Fruit fly (Drosophila melanogaster) whole organism, embryonic: ENCODE results near the gene AGO2.
A peak's percentile ranks its signal among the peaks of the same experiment; 100 is the strongest.

ENCODE experiments used
- Adf1 ChIP-seq: fragments of 200-800 bp; sonication (Bioruptor generic); IDR thresholded peaks from 2 replicates; pipeline ENCODE4 v1.3.6; 2022; ENCODE audit warnings: missing biosample characterization, missing genetic modification characterization
- Aef1 ChIP-seq: fragments of 200-800 bp; sonication (Bioruptor generic); IDR thresholded peaks from 3 replicates; pipeline ENCODE4 v1.3.6; 2022; ENCODE audit warnings: missing biosample characterization, missing genetic modification characterization
- BEAF-32 ChIP-seq: fragments of 200-800 bp; sonication (Bioruptor generic); optimal IDR thresholded peaks from 3 replicates; lab custom pipeline; 2017; ENCODE audit warnings: missing biosample characterization, missing genetic modification characterization, mild to moderate bottlenecking, moderate library complexity, missing genetic modification reagents
- Bgb ChIP-seq: fragments of 200-800 bp; sonication (Bioruptor generic); IDR thresholded peaks from 2 replicates; pipeline ENCODE4 v1.3.6; 2022; ENCODE audit warnings: missing biosample characterization, missing genetic modification characterization; ENCODE audit not compliant: partially characterized antibody
- CG10147 ChIP-seq: fragments of 200-800 bp; sonication (Bioruptor generic); optimal IDR thresholded peaks from 2 replicates; lab custom pipeline; 2019; ENCODE audit warnings: missing biosample characterization, mild to moderate bottlenecking, missing genetic modification characterization, moderate library complexity
- CG11695 ChIP-seq: fragments of 200-800 bp; sonication (Bioruptor generic); IDR thresholded peaks from 3 replicates; pipeline ENCODE4 v1.3.6; 2022; ENCODE audit warnings: missing biosample characterization, missing genetic modification characterization
- CG12299 ChIP-seq: fragments of 200-800 bp; sonication (Bioruptor generic); optimal IDR thresholded peaks from 2 replicates; lab custom pipeline; 2018; ENCODE audit warnings: missing biosample characterization, mild to moderate bottlenecking, missing genetic modification characterization
- CG12659 ChIP-seq: fragments of 200-800 bp; sonication (Bioruptor generic); optimal IDR thresholded peaks from 3 replicates; lab custom pipeline; 2017; ENCODE audit warnings: mild to moderate bottlenecking, missing biosample characterization, missing genetic modification reagents, missing genetic modification characterization
- CG13287 ChIP-seq: fragments of 200-800 bp; sonication (Bioruptor generic); IDR thresholded peaks from 2 replicates; pipeline ENCODE4 v1.3.6; 2022; ENCODE audit warnings: missing biosample characterization, missing genetic modification characterization; ENCODE audit not compliant: partially characterized antibody
- CG14050 ChIP-seq: fragments of 200-800 bp; sonication (Bioruptor generic); IDR thresholded peaks from 3 replicates; pipeline ENCODE4 v1.3.6; 2022; ENCODE audit warnings: missing biosample characterization, missing genetic modification characterization
- CG14441 ChIP-seq: fragments of 200-800 bp; sonication (Bioruptor generic); IDR thresholded peaks from 2 replicates; pipeline ENCODE4 v1.3.6; 2022; ENCODE audit warnings: missing biosample characterization, missing genetic modification characterization
- CG15514 ChIP-seq: fragments of 200-800 bp; sonication (Bioruptor generic); optimal IDR thresholded peaks from 3 replicates; lab custom pipeline; 2017; ENCODE audit warnings: missing biosample characterization, missing genetic modification characterization, mild to moderate bottlenecking, moderate library complexity, missing genetic modification reagents
- CG15696 ChIP-seq: fragments of 200-800 bp; sonication (Bioruptor generic); optimal IDR thresholded peaks from 2 replicates; lab custom pipeline; 2019; ENCODE audit warnings: missing biosample characterization, mild to moderate bottlenecking, missing genetic modification characterization, moderate library complexity
- CG16813 ChIP-seq: fragments of 200-800 bp; sonication (Bioruptor generic); IDR thresholded peaks from 3 replicates; pipeline ENCODE4 v1.3.6; 2022; ENCODE audit warnings: missing biosample characterization, missing genetic modification characterization; ENCODE audit not compliant: partially characterized antibody
- CG17359 ChIP-seq: fragments of 200-800 bp; sonication (Bioruptor generic); optimal IDR thresholded peaks from 3 replicates; lab custom pipeline; 2018; ENCODE audit warnings: missing biosample characterization, mild to moderate bottlenecking, missing genetic modification characterization, moderate library complexity
- CG2129 ChIP-seq: fragments of 200-800 bp; sonication (Bioruptor generic); IDR thresholded peaks from 2 replicates; pipeline ENCODE4 v1.3.6; 2022; ENCODE audit warnings: missing biosample characterization, missing genetic modification characterization; ENCODE audit not compliant: partially characterized antibody
- CG30020 ChIP-seq: fragments of 200-800 bp; optimal IDR thresholded peaks from 2 replicates; lab custom pipeline; 2019; ENCODE audit warnings: missing biosample characterization, mild to moderate bottlenecking, missing genetic modification characterization, moderate library complexity
- CG3065 ChIP-seq: fragments of 200-800 bp; sonication (Bioruptor generic); optimal IDR thresholded peaks from 2 replicates; lab custom pipeline; 2016; ENCODE audit warnings: missing biosample characterization, missing genetic modification characterization
- CG34422 ChIP-seq: fragments of 200-800 bp; sonication (Bioruptor generic); IDR thresholded peaks from 3 replicates; pipeline ENCODE4 v1.3.6; 2022; ENCODE audit warnings: missing biosample characterization, missing genetic modification characterization
- CG4617 ChIP-seq: fragments of 200-800 bp; sonication (Bioruptor generic); optimal IDR thresholded peaks from 3 replicates; lab custom pipeline; 2016; ENCODE audit warnings: missing biosample characterization, missing genetic modification characterization, borderline replicate concordance
- CG5180 ChIP-seq: fragments of 200-800 bp; sonication (Bioruptor generic); optimal IDR thresholded peaks from 3 replicates; lab custom pipeline; 2017; ENCODE audit warnings: missing biosample characterization, missing genetic modification characterization, mild to moderate bottlenecking, moderate library complexity, missing genetic modification reagents
- CrebB ChIP-seq: fragments of 200-800 bp; sonication (Bioruptor generic); optimal IDR thresholded peaks from 3 replicates; lab custom pipeline; 2018; ENCODE audit warnings: missing biosample characterization, mild to moderate bottlenecking, missing genetic modification characterization
- Doc3 ChIP-seq: fragments of 200-800 bp; sonication (Bioruptor generic); IDR thresholded peaks from 3 replicates; pipeline ENCODE4 v1.3.6; 2022; ENCODE audit warnings: missing biosample characterization, missing genetic modification characterization; ENCODE audit not compliant: partially characterized antibody
- Dref ChIP-seq: fragments of 200-800 bp; sonication (Bioruptor generic); IDR thresholded peaks from 2 replicates; pipeline ENCODE4 v1.3.6; 2022; ENCODE audit warnings: missing biosample characterization, missing genetic modification characterization
- Drgx ChIP-seq: fragments of 200-800 bp; sonication (Bioruptor generic); IDR thresholded peaks from 2 replicates; pipeline ENCODE4 v1.3.6; 2022; ENCODE audit warnings: missing biosample characterization, missing genetic modification characterization
- HLH4C ChIP-seq: fragments of 200-800 bp; sonication (Bioruptor generic); IDR thresholded peaks from 3 replicates; pipeline ENCODE4 v1.3.6; 2022; ENCODE audit warnings: missing biosample characterization, missing genetic modification characterization; ENCODE audit not compliant: partially characterized antibody
- HLHmδ ChIP-seq: fragments of 200-800 bp; sonication (Bioruptor generic); optimal IDR thresholded peaks from 2 replicates; lab custom pipeline; 2018; ENCODE audit warnings: missing biosample characterization, mild to moderate bottlenecking, missing genetic modification characterization, moderate library complexity
- Hmx ChIP-seq: fragments of 200-800 bp; sonication (Bioruptor generic); optimal IDR thresholded peaks from 2 replicates; lab custom pipeline; 2016; ENCODE audit warnings: missing biosample characterization, missing genetic modification characterization
- Med ChIP-seq: fragments of 200-800 bp; sonication (Bioruptor generic); peaks from one replicate; lab custom pipeline; 2016; ENCODE audit warnings: missing biosample characterization, missing genetic modification characterization, mild to moderate bottlenecking, inconsistent platforms, moderate library complexity
- Nf-YC ChIP-seq: fragments of 200-800 bp; optimal IDR thresholded peaks from 3 replicates; lab custom pipeline; 2019; ENCODE audit warnings: missing biosample characterization, mild to moderate bottlenecking, missing genetic modification characterization, moderate library complexity
- Pdp1 ChIP-seq, 2 experiments: fragments of 200-800 bp; sonication (Bioruptor generic); optimal IDR thresholded peaks; 3 replicates each; lab custom pipeline; 2016; ENCODE audit warnings: missing biosample characterization in 2 of 2, missing genetic modification characterization in 2 of 2, mild to moderate bottlenecking in 1 of 2, moderate library complexity in 1 of 2
- Scr ChIP-seq: fragments of 200-800 bp; sonication (Bioruptor generic); IDR thresholded peaks from 2 replicates; pipeline ENCODE4 v1.3.6; 2022; ENCODE audit warnings: missing biosample characterization, missing genetic modification characterization; ENCODE audit not compliant: partially characterized antibody
- YL-1 ChIP-seq: fragments of 200-800 bp; sonication (Bioruptor generic); optimal IDR thresholded peaks from 3 replicates; lab custom pipeline; 2017; ENCODE audit warnings: missing biosample characterization, mild to moderate bottlenecking, missing genetic modification characterization
- amos ChIP-seq: fragments of 200-800 bp; sonication (Bioruptor generic); IDR thresholded peaks from 2 replicates; pipeline ENCODE4 v1.3.6; 2022; ENCODE audit warnings: missing biosample characterization, missing genetic modification characterization; ENCODE audit not compliant: partially characterized antibody
- ase ChIP-seq: fragments of 200-800 bp; sonication (Bioruptor generic); IDR thresholded peaks from 3 replicates; pipeline ENCODE4 v1.3.6; 2022; ENCODE audit warnings: missing biosample characterization, missing genetic modification characterization
- bbx ChIP-seq: fragments of 200-800 bp; sonication (Bioruptor generic); IDR thresholded peaks from 2 replicates; pipeline ENCODE4 v1.3.6; 2022; ENCODE audit warnings: missing biosample characterization, missing genetic modification characterization; ENCODE audit not compliant: partially characterized antibody
- gsb ChIP-seq: fragments of 200-800 bp; sonication (Bioruptor generic); IDR thresholded peaks from 2 replicates; pipeline ENCODE4 v1.3.6; 2022; ENCODE audit warnings: missing biosample characterization, missing genetic modification characterization
- gsb-n ChIP-seq: fragments of 200-800 bp; sonication (Bioruptor generic); optimal IDR thresholded peaks from 3 replicates; lab custom pipeline; 2018; ENCODE audit warnings: missing biosample characterization, mild to moderate bottlenecking, missing genetic modification characterization
- odd ChIP-seq: fragments of 200-800 bp; sonication (Bioruptor generic); optimal IDR thresholded peaks from 2 replicates; lab custom pipeline; 2017; ENCODE audit warnings: missing biosample characterization, mild to moderate bottlenecking, missing genetic modification characterization
- pb ChIP-seq: fragments of 200-800 bp; sonication (Bioruptor generic); optimal IDR thresholded peaks from 3 replicates; lab custom pipeline; 2016; ENCODE audit warnings: missing biosample characterization, missing genetic modification characterization
- phol ChIP-seq: fragments of 200-800 bp; sonication (Bioruptor generic); optimal IDR thresholded peaks from 3 replicates; lab custom pipeline; 2018; ENCODE audit warnings: missing biosample characterization, mild to moderate bottlenecking, missing genetic modification characterization, moderate library complexity
- pzg ChIP-seq: fragments of 200-800 bp; sonication (Bioruptor generic); optimal IDR thresholded peaks from 3 replicates; lab custom pipeline; 2018; ENCODE audit warnings: missing biosample characterization, mild to moderate bottlenecking, missing genetic modification characterization, moderate library complexity
- stwl ChIP-seq: fragments of 200-800 bp; sonication (Bioruptor generic); optimal IDR thresholded peaks from 3 replicates; lab custom pipeline; 2018; ENCODE audit warnings: missing biosample characterization, mild to moderate bottlenecking, missing genetic modification characterization, moderate library complexity
- tna ChIP-seq: fragments of 200-800 bp; sonication (Bioruptor generic); IDR thresholded peaks from 2 replicates; pipeline ENCODE4 v1.3.6; 2022; ENCODE audit warnings: missing biosample characterization, missing genetic modification characterization; ENCODE audit not compliant: partially characterized antibody
- trem ChIP-seq: fragments of 200-800 bp; optimal IDR thresholded peaks from 3 replicates; lab custom pipeline; 2019; ENCODE audit warnings: missing biosample characterization, mild to moderate bottlenecking, missing genetic modification characterization, moderate library complexity
- zen ChIP-seq: fragments of 200-800 bp; sonication (Bioruptor generic); optimal IDR thresholded peaks from 3 replicates; lab custom pipeline; 2018; ENCODE audit warnings: missing biosample characterization, mild to moderate bottlenecking, missing genetic modification characterization, moderate library complexity
- zfh2 ChIP-seq: fragments of 200-800 bp; sonication (Bioruptor generic); optimal IDR thresholded peaks from 2 replicates; lab custom pipeline; 2016; ENCODE audit warnings: missing biosample characterization, missing genetic modification characterization

The AGO2 gene

dm6 chr3L:15553993-15554644 is at the start of gene AGO2:
Gene AGO2, plus strand, starts transcription at chr3L:15554113.
- TF ChIP-seq bbx (GFP tag; lab: Robert Waterston, UW) (peak; percentile 69), stwl (tag; lab: Kevin White, UChicago) (peak; percentile 55), CG14050 (GFP tag; lab: Robert Waterston, UW) (no peak), phol (tag; lab: Kevin White, UChicago) (peak; percentile 90), Doc3 (GFP tag; lab: Robert Waterston, UW) (peak; percentile 45; the same call in 1 of the 3 replicates), Nf-YC (tag; lab: Kevin White, UChicago) (peak; percentile 19), YL-1 (GFP tag; lab: Kevin White, UChicago) (peak; percentile 92), Dref (GFP tag; lab: Robert Waterston, UW) (peak; percentile 93), Pdp1 (GFP tag; optimal IDR thresholded peaks at IDR 0.05; lab: Kevin White, UChicago) (peak in 1 of 2 experiments; percentile 44), CG11695 (GFP tag; lab: Robert Waterston, UW) (no peak), CG12299 (tag; lab: Kevin White, UChicago) (peak; percentile 24), CG2129 (GFP tag; lab: Robert Waterston, UW) (no peak), HLHmδ (GFP tag; lab: Kevin White, UChicago) (peak; percentile 16), Bgb (GFP tag; lab: Robert Waterston, UW) (peak; percentile 82), amos (GFP tag; lab: Robert Waterston, UW) (peak; percentile 74), Med (GFP tag; lab: Kevin White, UChicago) (peak; percentile 68), CG17359 (no peak), CG15696 (tag; lab: Kevin White, UChicago) (no peak), CG15514 (GFP tag; lab: Kevin White, UChicago) (peak; percentile 66), CG16813 (GFP tag; lab: Robert Waterston, UW) (peak; percentile 68; the same call in 2 of the 3 replicates), tna (GFP tag; lab: Robert Waterston, UW) (peak; percentile 75), CG10147 (GFP tag; lab: Kevin White, UChicago) (peak; percentile 38), CG4617 (GFP tag; lab: Kevin White, UChicago) (peak; percentile 93), gsb (no peak), CG30020 (tag; lab: Kevin White, UChicago) (peak; percentile 63), Aef1 (GFP tag; lab: Robert Waterston, UW) (peak; percentile 70), CrebB (tag; lab: Kevin White, UChicago) (peak; percentile 30), CG34422 (GFP tag; lab: Robert Waterston, UW) (peak; percentile 76; the same call in 1 of the 3 replicates), trem (tag; lab: Kevin White, UChicago) (peak; percentile 66), CG14441 (GFP tag; lab: Robert Waterston, UW) (no peak), Scr (GFP tag; lab: Robert Waterston, UW) (peak; percentile 65), BEAF-32 (peak; percentile 69), Drgx (GFP tag; lab: Robert Waterston, UW) (peak; percentile 89), pzg (GFP tag; lab: Kevin White, UChicago) (peak; percentile 62), CG5180 (GFP tag; lab: Kevin White, UChicago) (peak; percentile 11), ase (no peak; the same call in 2 of the 3 replicates), pb (GFP tag; lab: Kevin White, UChicago) (peak; percentile 39), odd (GFP tag; lab: Kevin White, UChicago) (peak; percentile 20), CG3065 (GFP tag; lab: Kevin White, UChicago) (no peak), CG13287 (GFP tag; lab: Robert Waterston, UW) (peak; percentile 80), zfh2 (GFP tag; lab: Kevin White, UChicago) (peak; percentile 9), Adf1 (GFP tag; lab: Robert Waterston, UW) (peak; percentile 14; the same call in 1 of the 2 replicates), HLH4C (GFP tag; lab: Robert Waterston, UW) (peak; percentile 77), gsb-n (tag; lab: Kevin White, UChicago) (no peak), CG12659 (GFP tag; lab: Kevin White, UChicago) (peak; percentile 53), Hmx (GFP tag; lab: Kevin White, UChicago) (no peak), zen (tag; lab: Kevin White, UChicago) (no peak)
